Worm (Caenorhabditis elegans): Measurements from ENCODE around the gene Y75B8A.6.

DNA sequence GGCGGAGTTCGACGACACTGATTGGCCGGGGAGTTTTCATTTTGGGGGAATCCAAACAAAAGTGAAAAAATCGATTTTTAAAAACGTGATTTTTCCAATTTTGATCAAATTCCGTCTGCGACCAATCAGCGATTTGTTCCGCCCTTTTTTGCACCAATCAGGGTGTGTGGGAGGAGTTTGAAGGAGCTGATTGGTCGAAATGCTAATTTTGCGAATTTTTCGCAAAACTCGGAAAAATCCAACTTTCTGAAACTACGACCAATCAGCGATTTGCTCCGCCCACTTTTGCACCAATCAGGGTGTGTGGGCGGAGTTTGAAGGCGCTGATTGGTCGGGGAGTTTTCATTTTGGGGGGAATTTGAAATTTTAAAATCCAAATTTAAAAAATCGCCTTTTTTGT lies 26.4 kb upstream of the Y75B8A.6 start:
- TF ChIP-seq ceh-18 (tag; optimal IDR thresholded peaks at IDR 0.05) = no peak
- TF ChIP-seq pat-9 (tag; optimal IDR thresholded peaks at IDR 0.05) = no peak
